Fruit fly (Drosophila melanogaster): ENCODE results near the gene CG14304.

Gene CG14304

DNA sequence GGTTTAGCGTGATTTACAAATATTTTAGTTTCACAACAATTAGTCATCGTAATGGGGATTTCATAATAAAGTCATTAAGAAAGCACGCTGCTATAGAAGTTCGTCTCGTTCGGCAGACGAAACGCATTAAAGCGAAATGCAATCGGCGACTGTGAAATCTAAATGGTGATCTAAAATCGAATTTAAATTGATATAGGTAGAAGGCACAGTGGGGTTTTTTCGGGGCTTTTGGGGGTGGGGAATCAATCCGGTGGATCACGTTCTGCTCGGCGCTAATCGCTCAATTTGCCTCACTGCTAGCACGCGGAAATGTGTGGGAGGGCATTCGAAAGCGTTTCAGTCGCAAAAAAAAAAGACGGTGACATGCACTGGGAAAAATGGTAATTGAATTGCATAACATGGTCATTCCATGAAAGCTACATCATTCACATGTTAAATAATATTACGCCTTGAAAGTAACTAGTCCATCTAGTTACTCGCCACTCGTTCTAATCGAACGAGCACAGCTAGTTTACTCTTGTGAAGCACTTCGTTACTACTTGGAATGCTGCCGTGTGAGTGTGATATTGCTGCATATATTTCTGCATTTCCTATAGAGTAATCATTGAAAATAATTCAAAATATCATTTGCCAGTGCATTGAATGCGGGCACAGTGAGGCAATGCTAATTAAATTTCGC lies 43.2 kb downstream of the CG14304 start (continued):
- TF ChIP-seq eg (GFP tag; IDR thresholded peaks at IDR 0.05) (0 out of 3 replicates have a peak, but pooled peaks have one; percentile 43), CG1621 (tag; optimal IDR thresholded peaks at IDR 0.05) (no peak), CG6854 (GFP tag; optimal IDR thresholded peaks at IDR 0.05) (no peak), vri (GFP tag; optimal IDR thresholded peaks at IDR 0.05) (no peak), CG15336 (GFP tag; IDR thresholded peaks at IDR 0.05) (0 out of 2 replicates have a peak, but pooled peaks have one; percentile 24), CG10631 (GFP tag; optimal IDR thresholded peaks at IDR 0.05) (peak; percentile 35), net (GFP tag; optimal IDR thresholded peaks at IDR 0.05) (peak; percentile 6), Smox (GFP tag; optimal IDR thresholded peaks at IDR 0.05) (no peak), Hr38 (GFP tag; optimal IDR thresholded peaks at IDR 0.05) (no peak), esn (GFP tag; optimal IDR thresholded peaks at IDR 0.05) (no peak), CG3919 (GFP tag; optimal IDR thresholded peaks at IDR 0.05) (peak; percentile 5), Eip75B (GFP tag; optimal IDR thresholded peaks at IDR 0.05) (no peak), Eip93F (GFP tag; optimal IDR thresholded peaks at IDR 0.05) (no peak), CG11902 (GFP tag; optimal IDR thresholded peaks at IDR 0.05) (no peak), CG8632 (GFP tag; optimal IDR thresholded peaks at IDR 0.05) (peak; percentile 7), Gug (GFP tag; IDR thresholded peaks at IDR 0.05) (peak; percentile 24; the same call in 1 of the 2 replicates), topi (GFP tag; optimal IDR thresholded peaks at IDR 0.05) (no peak), achi (GFP tag; optimal IDR thresholded peaks at IDR 0.05) (peak; percentile 17), CG16779 (tag; optimal IDR thresholded peaks at IDR 0.05) (no peak), OdsH (GFP tag; optimal IDR thresholded peaks at IDR 0.05) (peak; percentile 40), lz (GFP tag; optimal IDR thresholded peaks at IDR 0.05) (no peak), CG11294 (GFP tag; IDR thresholded peaks at IDR 0.05) (no peak)

dm6 chr3R:18573699-18574259 lies 47.3 kb downstream of the CG14304 start:
- peak; percentile 94 for TF ChIP-seq CG6808 (GFP tag; optimal IDR thresholded peaks at IDR 0.05)
- peak; percentile 92 for TF ChIP-seq ss (GFP tag; optimal IDR thresholded peaks at IDR 0.05)
- TF ChIP-seq Blimp-1 (GFP tag; optimal IDR thresholded peaks at IDR 0.05) = peak; percentile 86
- TF ChIP-seq CG15336 (GFP tag; IDR thresholded peaks at IDR 0.05) = peak; percentile 96
- peak; percentile 97 for TF ChIP-seq CG11762 (GFP tag; optimal IDR thresholded peaks at IDR 0.05; ENCODE audit: insufficient read depth)
- TF ChIP-seq CG6163 (GFP tag; IDR thresholded peaks at IDR 0.05) = peak; percentile 91
- peak; percentile 97 for TF ChIP-seq Hr39 (GFP tag; optimal IDR thresholded peaks at IDR 0.05)
- TF ChIP-seq CG8319 (GFP tag; optimal IDR thresholded peaks at IDR 0.05) = peak; percentile 92
- peak; percentile 92 for TF ChIP-seq spab (GFP tag; optimal IDR thresholded peaks at IDR 0.05)
- TF ChIP-seq Met (GFP tag; optimal IDR thresholded peaks at IDR 0.05) = peak; percentile 97
- peak; percentile 100 for TF ChIP-seq svp (GFP tag)
- peak; percentile 98 for TF ChIP-seq CG34406 (GFP tag; optimal IDR thresholded peaks at IDR 0.05)
- TF ChIP-seq Smox (GFP tag; optimal IDR thresholded peaks at IDR 0.05) = peak; percentile 96
- TF ChIP-seq CG6276 (GFP tag; optimal IDR thresholded peaks at IDR 0.05) = peak; percentile 96
- TF ChIP-seq fd85E (GFP tag; optimal IDR thresholded peaks at IDR 0.05) = peak; percentile 90
- peak; percentile 98 for TF ChIP-seq OdsH (GFP tag; optimal IDR thresholded peaks at IDR 0.05)
- TF ChIP-seq Sox14 (GFP tag; optimal IDR thresholded peaks at IDR 0.05) = peak; percentile 98
- TF ChIP-seq CG3919 (GFP tag; optimal IDR thresholded peaks at IDR 0.05) = peak; percentile 97
- TF ChIP-seq Eip78C (GFP tag) = peak; percentile 99
- TF ChIP-seq CG4318 (GFP tag; optimal IDR thresholded peaks at IDR 0.05) = peak; percentile 96
- TF ChIP-seq CG31627 (GFP tag; optimal IDR thresholded peaks at IDR 0.05) = peak; percentile 97
- peak; percentile 99 for TF ChIP-seq CG32006 (GFP tag; optimal IDR thresholded peaks at IDR 0.05)
- peak; percentile 95 for TF ChIP-seq fd59A (GFP tag; optimal IDR thresholded peaks at IDR 0.05)
- peak; percentile 95 for TF ChIP-seq Sox102F (GFP tag; optimal IDR thresholded peaks at IDR 0.05)
- no peak for TF ChIP-seq Eip93F (GFP tag; optimal IDR thresholded peaks at IDR 0.05)
- TF ChIP-seq CG1621 (tag; optimal IDR thresholded peaks at IDR 0.05) = peak; percentile 94
- TF ChIP-seq Ets96B (tag; optimal IDR thresholded peaks at IDR 0.05) = peak; percentile 97
- peak; percentile 93 for TF ChIP-seq CG6854 (GFP tag; optimal IDR thresholded peaks at IDR 0.05)
- TF ChIP-seq pdm3 (GFP tag; optimal IDR thresholded peaks at IDR 0.05) = peak; percentile 98
- TF ChIP-seq vri (GFP tag; optimal IDR thresholded peaks at IDR 0.05) = peak; percentile 83
- TF ChIP-seq cyc (GFP tag; optimal IDR thresholded peaks at IDR 0.05) = peak; percentile 93
- TF ChIP-seq Lpt (GFP tag; optimal IDR thresholded peaks at IDR 0.05) = peak; percentile 96
- peak; percentile 95 for TF ChIP-seq Sox15 (GFP tag; optimal IDR thresholded peaks at IDR 0.05)
- peak; percentile 93 for TF ChIP-seq CG11294 (GFP tag; IDR thresholded peaks at IDR 0.05)
- TF ChIP-seq lz (GFP tag; optimal IDR thresholded peaks at IDR 0.05) = peak; percentile 97
- TF ChIP-seq CG8119 (GFP tag; IDR thresholded peaks at IDR 0.05) = peak; percentile 98
